Fruit fly (Drosophila melanogaster) whole organism, embryonic: ENCODE data around the gene Sas-4.
A peak's percentile ranks its signal among the peaks of the same experiment; 100 is the strongest.

Source experiments
- ATbp ChIP-seq: fragments of 200-800 bp; sonication (Bioruptor generic); optimal IDR thresholded peaks from 2 replicates; lab custom pipeline; 2017; ENCODE audit warnings: missing biosample characterization, mild to moderate bottlenecking, missing genetic modification characterization, missing genetic modification reagents
- Bgb ChIP-seq: fragments of 200-800 bp; sonication (Bioruptor generic); IDR thresholded peaks from 2 replicates; pipeline ENCODE4 v1.3.6; 2022; ENCODE audit warnings: missing biosample characterization, missing genetic modification characterization; ENCODE audit not compliant: partially characterized antibody
- Blimp-1 ChIP-seq: fragments of 200-800 bp; sonication (Bioruptor generic); optimal IDR thresholded peaks from 3 replicates; lab custom pipeline; 2018; ENCODE audit warnings: missing biosample characterization, missing genetic modification characterization, mild to moderate bottlenecking, moderate library complexity, missing genetic modification reagents
- CG11504 ChIP-seq: fragments of 200-800 bp; sonication (Bioruptor generic); optimal IDR thresholded peaks from 3 replicates; lab custom pipeline; 2019; ENCODE audit warnings: missing biosample characterization, mild to moderate bottlenecking, missing genetic modification characterization, moderate library complexity
- CG12104 ChIP-seq: fragments of 200-800 bp; sonication (Bioruptor generic); optimal IDR thresholded peaks from 3 replicates; lab custom pipeline; 2016; ENCODE audit warnings: missing biosample characterization, missing genetic modification characterization
- CG12155 ChIP-seq: fragments of 200-800 bp; sonication (Bioruptor generic); optimal IDR thresholded peaks from 3 replicates; lab custom pipeline; 2016; ENCODE audit warnings: missing biosample characterization, missing genetic modification characterization
- CG12236 ChIP-seq: fragments of 200-800 bp; sonication (Bioruptor generic); optimal IDR thresholded peaks from 2 replicates; lab custom pipeline; 2016; ENCODE audit warnings: missing biosample characterization, missing genetic modification characterization
- CG14710 ChIP-seq: fragments of 200-800 bp; sonication (Bioruptor generic); optimal IDR thresholded peaks from 3 replicates; lab custom pipeline; 2019; ENCODE audit warnings: missing biosample characterization, mild to moderate bottlenecking, missing genetic modification characterization, moderate library complexity
- CG15696 ChIP-seq: fragments of 200-800 bp; sonication (Bioruptor generic); optimal IDR thresholded peaks from 2 replicates; lab custom pipeline; 2019; ENCODE audit warnings: missing biosample characterization, mild to moderate bottlenecking, missing genetic modification characterization, moderate library complexity
- CG17361 ChIP-seq: fragments of 200-800 bp; sonication (Bioruptor generic); IDR thresholded peaks from 3 replicates; pipeline ENCODE4 v1.3.6; 2022; ENCODE audit warnings: missing biosample characterization, missing genetic modification characterization
- CG17385 ChIP-seq: fragments of 200-800 bp; sonication (Bioruptor generic); optimal IDR thresholded peaks from 3 replicates; lab custom pipeline; 2018; ENCODE audit warnings: missing biosample characterization, mild to moderate bottlenecking, missing genetic modification characterization
- CG17829 ChIP-seq: fragments of 200-800 bp; optimal IDR thresholded peaks from 2 replicates; lab custom pipeline; 2019; ENCODE audit warnings: missing biosample characterization, mild to moderate bottlenecking, missing genetic modification characterization, moderate library complexity
- CG2120 ChIP-seq: fragments of 200-800 bp; sonication (Bioruptor generic); optimal IDR thresholded peaks from 3 replicates; lab custom pipeline; 2016; ENCODE audit warnings: missing biosample characterization, missing genetic modification characterization
- CG2712 ChIP-seq: fragments of 200-800 bp; optimal IDR thresholded peaks from 3 replicates; lab custom pipeline; 2019; ENCODE audit warnings: missing biosample characterization, mild to moderate bottlenecking, missing genetic modification characterization, moderate library complexity
- CG30403 ChIP-seq: fragments of 200-800 bp; sonication (Bioruptor generic); optimal IDR thresholded peaks from 3 replicates; lab custom pipeline; 2016; ENCODE audit warnings: missing biosample characterization, missing genetic modification characterization
- CG31365 ChIP-seq: fragments of 200-800 bp; sonication (Bioruptor generic); optimal IDR thresholded peaks from 2 replicates; lab custom pipeline; 2018; ENCODE audit warnings: missing biosample characterization, mild to moderate bottlenecking, missing genetic modification characterization
- CG34224 ChIP-seq: fragments of 200-800 bp; sonication (Bioruptor generic); IDR thresholded peaks from 3 replicates; pipeline ENCODE4 v1.3.6; 2022; ENCODE audit warnings: missing biosample characterization, missing genetic modification characterization; ENCODE audit not compliant: partially characterized antibody
- CG4360 ChIP-seq: fragments of 200-800 bp; sonication (Bioruptor generic); IDR thresholded peaks from 2 replicates; pipeline ENCODE4 v1.3.6; 2022; ENCODE audit warnings: missing biosample characterization, missing genetic modification characterization
- CG6175 ChIP-seq: fragments of 200-800 bp; sonication (Bioruptor generic); IDR thresholded peaks from 3 replicates; pipeline ENCODE4 v1.3.6; 2022; ENCODE audit warnings: missing biosample characterization, missing genetic modification characterization
- CG6683 ChIP-seq: fragments of 200-800 bp; sonication (Bioruptor generic); optimal IDR thresholded peaks from 2 replicates; lab custom pipeline; 2017; ENCODE audit warnings: missing biosample characterization, mild to moderate bottlenecking, missing genetic modification characterization, missing genetic modification reagents
- CG9932 ChIP-seq: fragments of 200-800 bp; sonication (Bioruptor generic); IDR thresholded peaks from 2 replicates; pipeline ENCODE4 v1.3.6; 2022; ENCODE audit warnings: missing biosample characterization, missing genetic modification characterization
- D19A ChIP-seq: fragments of 200-800 bp; optimal IDR thresholded peaks from 3 replicates; lab custom pipeline; 2019; ENCODE audit warnings: missing biosample characterization, mild to moderate bottlenecking, missing genetic modification characterization, moderate library complexity
- Dfd ChIP-seq, 2 experiments: fragments of >200 bp; optimal IDR thresholded peaks; 2 replicates each; lab custom pipeline; 2017; ENCODE audit warnings: missing biosample characterization in 2 of 2, missing genetic modification characterization in 2 of 2
- Dll ChIP-seq: fragments of 200-800 bp; sonication (Bioruptor generic); IDR thresholded peaks from 4 replicates; pipeline ENCODE4 v1.3.6; 2022; ENCODE audit warnings: missing biosample characterization, missing genetic modification characterization; ENCODE audit not compliant: partially characterized antibody
- Doc3 ChIP-seq: fragments of 200-800 bp; sonication (Bioruptor generic); IDR thresholded peaks from 3 replicates; pipeline ENCODE4 v1.3.6; 2022; ENCODE audit warnings: missing biosample characterization, missing genetic modification characterization; ENCODE audit not compliant: partially characterized antibody
- Gug ChIP-seq: fragments of 200-800 bp; sonication (Bioruptor generic); IDR thresholded peaks from 4 replicates; pipeline ENCODE4 v1.3.6; 2022; ENCODE audit warnings: missing biosample characterization, missing genetic modification characterization
- HmgZ ChIP-seq: fragments of 200-800 bp; sonication (Bioruptor generic); optimal IDR thresholded peaks from 2 replicates; lab custom pipeline; 2018; ENCODE audit warnings: missing biosample characterization, mild to moderate bottlenecking, missing genetic modification characterization
- Ssrp ChIP-seq: fragments of 200-800 bp; sonication (Bioruptor generic); optimal IDR thresholded peaks from 2 replicates; lab custom pipeline; 2018; ENCODE audit warnings: missing biosample characterization, mild to moderate bottlenecking, missing genetic modification characterization, moderate library complexity
- Stat92E ChIP-seq, 3 experiments: fragments of >200 bp in 2 of 3; fragments of 200-800 bp in 1 of 3; sonication (Bioruptor generic) in 1 of 3; optimal IDR thresholded peaks; 2 replicates each; lab custom pipeline; 2017 to 2019; ENCODE audit warnings: missing biosample characterization in 3 of 3, missing genetic modification characterization in 3 of 3, mild to moderate bottlenecking in 1 of 3, moderate library complexity in 1 of 3
- Trl ChIP-seq, 3 experiments: fragments of >200 bp in 2 of 3; fragments of 200-800 bp in 1 of 3; sonication (Bioruptor generic) in 1 of 3; optimal IDR thresholded peaks; 2 replicates in 1 of 3; 3 replicates in 2 of 3; lab custom pipeline; 2016 to 2017; ENCODE audit warnings: missing biosample characterization in 1 of 3, missing genetic modification characterization in 1 of 3
- Xrp1 ChIP-seq: fragments of 200-800 bp; sonication (Bioruptor generic); IDR thresholded peaks from 2 replicates; pipeline ENCODE4 v1.3.6; 2022; ENCODE audit warnings: missing biosample characterization, missing genetic modification characterization
- amos ChIP-seq: fragments of 200-800 bp; sonication (Bioruptor generic); IDR thresholded peaks from 2 replicates; pipeline ENCODE4 v1.3.6; 2022; ENCODE audit warnings: missing biosample characterization, missing genetic modification characterization; ENCODE audit not compliant: partially characterized antibody
- ci ChIP-seq: fragments of 200-800 bp; sonication (Bioruptor generic); IDR thresholded peaks from 3 replicates; pipeline ENCODE4 v1.3.6; 2022; ENCODE audit warnings: missing biosample characterization, missing genetic modification characterization
- da ChIP-seq: fragments of 200-800 bp; sonication (Bioruptor generic); optimal IDR thresholded peaks from 2 replicates; lab custom pipeline; 2016; ENCODE audit warnings: missing biosample characterization, missing genetic modification characterization
- dan ChIP-seq: fragments of 200-800 bp; sonication (Bioruptor generic); IDR thresholded peaks from 2 replicates; pipeline ENCODE4 v1.3.6; 2022; ENCODE audit warnings: missing biosample characterization, missing genetic modification characterization
- dati ChIP-seq: fragments of 200-800 bp; sonication (Bioruptor generic); IDR thresholded peaks from 2 replicates; pipeline ENCODE4 v1.3.6; 2022; ENCODE audit warnings: missing biosample characterization, missing genetic modification characterization
- dimm ChIP-seq: fragments of 200-800 bp; sonication (Bioruptor generic); IDR thresholded peaks from 2 replicates; pipeline ENCODE4 v1.3.6; 2022; ENCODE audit warnings: missing biosample characterization, missing genetic modification characterization
- dmrt11E ChIP-seq: fragments of 200-800 bp; sonication (Bioruptor generic); optimal IDR thresholded peaks from 3 replicates; lab custom pipeline; 2018; ENCODE audit warnings: missing biosample characterization, mild to moderate bottlenecking, missing genetic modification characterization, moderate library complexity
- fd102C ChIP-seq: fragments of 200-800 bp; sonication (Bioruptor generic); optimal IDR thresholded peaks from 2 replicates; lab custom pipeline; 2018; ENCODE audit warnings: missing biosample characterization, mild to moderate bottlenecking, missing genetic modification characterization, moderate library complexity
- gcm2 ChIP-seq: fragments of 200-800 bp; sonication (Bioruptor generic); optimal IDR thresholded peaks from 2 replicates; lab custom pipeline; 2016; ENCODE audit warnings: missing biosample characterization, missing genetic modification characterization
- onecut ChIP-seq: fragments of 200-800 bp; sonication (Bioruptor generic); IDR thresholded peaks from 2 replicates; pipeline ENCODE4 v1.3.6; 2022; ENCODE audit warnings: missing biosample characterization, missing genetic modification characterization
- pzg ChIP-seq: fragments of 200-800 bp; sonication (Bioruptor generic); optimal IDR thresholded peaks from 3 replicates; lab custom pipeline; 2018; ENCODE audit warnings: missing biosample characterization, mild to moderate bottlenecking, missing genetic modification characterization, moderate library complexity
- salm ChIP-seq: fragments of 200-800 bp; sonication (Bioruptor generic); optimal IDR thresholded peaks from 2 replicates; lab custom pipeline; 2018; ENCODE audit warnings: missing biosample characterization, mild to moderate bottlenecking, missing genetic modification characterization
- sens ChIP-seq: fragments of 200-800 bp; sonication (Bioruptor generic); peaks from one replicate; lab custom pipeline; 2016; ENCODE audit warnings: missing biosample characterization, missing genetic modification characterization
- slou ChIP-seq: fragments of 200-800 bp; sonication (Bioruptor generic); optimal IDR thresholded peaks from 3 replicates; lab custom pipeline; 2016; ENCODE audit warnings: missing biosample characterization, missing genetic modification characterization
- ttk ChIP-seq: fragments of 200-800 bp; sonication (Bioruptor generic); IDR thresholded peaks from 2 replicates; pipeline ENCODE4 v2.1.2; 2022; ENCODE audit warnings: missing biosample characterization, missing genetic modification characterization
- yki ChIP-seq: fragments of >200 bp; optimal IDR thresholded peaks from 3 replicates; lab custom pipeline; 2018
- zf30C ChIP-seq: fragments of 200-800 bp; sonication (Bioruptor generic); optimal IDR thresholded peaks from 3 replicates; lab custom pipeline; 2018; ENCODE audit warnings: missing biosample characterization, mild to moderate bottlenecking, missing genetic modification characterization

Gene Sas-4

dm6 chr3R:7187093-7187912, 36.1 kb downstream of the Sas-4 start (continued):
- peak; percentile 15 for TF ChIP-seq CG2120
- 0 out of 3 replicates have a peak, but pooled peaks have one; percentile 34 for TF ChIP-seq CG34224
- TF ChIP-seq pzg (GFP tag; lab: Kevin White, UChicago), result no peak
- TF ChIP-seq Bgb (GFP tag; lab: Robert Waterston, UW), result no peak; the same call in 1 of the 2 replicates
- TF ChIP-seq slou, result no peak
- no peak for TF ChIP-seq fd102C (GFP tag; lab: Kevin White, UChicago)
- no peak for TF ChIP-seq dati (GFP tag; lab: Robert Waterston, UW)
- TF ChIP-seq ttk (GFP tag; lab: Robert Waterston, UW), result no peak
- TF ChIP-seq D19A (tag; lab: Kevin White, UChicago), result peak; percentile 5
- no peak for TF ChIP-seq salm
- TF ChIP-seq ATbp, result no peak
- no peak for TF ChIP-seq gcm2
- no peak for TF ChIP-seq Stat92E (GFP tag; optimal IDR thresholded peaks at IDR 0.05; lab: Kevin White, UChicago)
- no peak for TF ChIP-seq Dfd (GFP tag; optimal IDR thresholded peaks at IDR 0.05; lab: Kevin White, UChicago)
- peak; percentile 35; the same call in 1 of the 4 replicates for TF ChIP-seq Dll (GFP tag; lab: Robert Waterston, UW)
- peak; percentile 84 to 92 for TF ChIP-seq Trl (optimal IDR thresholded peaks at IDR 0.05; lab: Kevin White, UChicago)
- peak; percentile 31 for TF ChIP-seq Trl (GFP tag; optimal IDR thresholded peaks at IDR 0.05; lab: Kevin White, UChicago)
- no peak for TF ChIP-seq CG12155 (GFP tag; lab: Kevin White, UChicago)
- TF ChIP-seq CG9932, result no peak
- TF ChIP-seq Blimp-1 (GFP tag; lab: Kevin White, UChicago), result no peak
- TF ChIP-seq sens, result peak; percentile 11
- peak; percentile 72 for TF ChIP-seq zf30C (GFP tag; lab: Kevin White, UChicago)
- no peak for TF ChIP-seq CG15696 (tag; lab: Kevin White, UChicago)
- TF ChIP-seq HmgZ (tag; lab: Kevin White, UChicago), result no peak
- no peak for TF ChIP-seq CG12236 (GFP tag; lab: Kevin White, UChicago)
- no peak for TF ChIP-seq CG31365 (tag; lab: Kevin White, UChicago)
- peak; percentile 54 for TF ChIP-seq CG2712 (tag; lab: Kevin White, UChicago)
- no peak for TF ChIP-seq CG6683
- TF ChIP-seq CG30403 (GFP tag; lab: Kevin White, UChicago), result no peak
- no peak for TF ChIP-seq amos (GFP tag; lab: Robert Waterston, UW)
- TF ChIP-seq ci, result no peak
- TF ChIP-seq CG14710 (tag; lab: Kevin White, UChicago), result no peak
- TF ChIP-seq yki (lab: Kevin White, UChicago), result peak; percentile 24
- 0 out of 2 replicates have a peak, but pooled peaks have one; percentile 30 for TF ChIP-seq Xrp1
- peak; percentile 12; the same call in 1 of the 2 replicates for TF ChIP-seq CG4360 (GFP tag; lab: Robert Waterston, UW)
- TF ChIP-seq CG12104 (GFP tag; lab: Kevin White, UChicago), result no peak
- TF ChIP-seq CG17385 (GFP tag; lab: Kevin White, UChicago), result peak; percentile 69
- TF ChIP-seq dimm, result no peak
- TF ChIP-seq dmrt11E (tag; lab: Kevin White, UChicago), result peak; percentile 20
- TF ChIP-seq CG17361 (GFP tag; lab: Robert Waterston, UW), result peak; percentile 61; the same call in 2 of the 3 replicates
- peak; percentile 37 for TF ChIP-seq Ssrp
- no peak for TF ChIP-seq dan (GFP tag; lab: Robert Waterston, UW)
- no peak for TF ChIP-seq da (GFP tag; lab: Kevin White, UChicago)
- TF ChIP-seq onecut (GFP tag; lab: Robert Waterston, UW), result peak; percentile 89
- peak; percentile 14 for TF ChIP-seq CG17829 (tag; lab: Kevin White, UChicago)
- TF ChIP-seq Doc3 (GFP tag; lab: Robert Waterston, UW), result 0 out of 3 replicates have a peak, but pooled peaks have one; percentile 31
- TF ChIP-seq Gug (GFP tag; lab: Robert Waterston, UW), result no peak
- TF ChIP-seq CG6175 (GFP tag; lab: Robert Waterston, UW), result no peak
- TF ChIP-seq CG11504 (tag; lab: Kevin White, UChicago), result no peak
